Fruit fly (Drosophila melanogaster) whole organism, pupa: ENCODE data around the gene CG5853.
A peak's percentile ranks its signal among the peaks of the same experiment; 100 is the strongest.

ENCODE experiments used
- CG13204 ChIP-seq: fragments of 200-800 bp; sonication (Bioruptor generic); optimal IDR thresholded peaks from 2 replicates; lab custom pipeline; 2018; ENCODE audit warnings: missing biosample characterization, mild to moderate bottlenecking, missing genetic modification characterization, moderate library complexity
- CG15710 ChIP-seq: fragments of 200-800 bp; sonication (Bioruptor generic); optimal IDR thresholded peaks from 2 replicates; lab custom pipeline; 2018; ENCODE audit warnings: missing biosample characterization, mild to moderate bottlenecking, missing genetic modification characterization, moderate library complexity
- CG17806 ChIP-seq: fragments of 200-800 bp; sonication (Bioruptor generic); optimal IDR thresholded peaks from 2 replicates; lab custom pipeline; 2018; ENCODE audit warnings: missing biosample characterization, mild to moderate bottlenecking, missing genetic modification characterization, moderate library complexity
- CG34367 ChIP-seq: fragments of 200-800 bp; sonication (Bioruptor generic); optimal IDR thresholded peaks from 2 replicates; lab custom pipeline; 2018; ENCODE audit warnings: missing biosample characterization, mild to moderate bottlenecking, missing genetic modification characterization
- Ets98B ChIP-seq: fragments of 200-800 bp; sonication (Bioruptor generic); IDR thresholded peaks from 2 replicates; pipeline ENCODE4 v1.3.6; 2022; ENCODE audit warnings: missing biosample characterization, missing genetic modification characterization
- rn ChIP-seq: fragments of 200-800 bp; sonication (Bioruptor generic); IDR thresholded peaks from 2 replicates; pipeline ENCODE4 v1.3.6; 2022; ENCODE audit warnings: missing biosample characterization, missing genetic modification characterization

DNA sequence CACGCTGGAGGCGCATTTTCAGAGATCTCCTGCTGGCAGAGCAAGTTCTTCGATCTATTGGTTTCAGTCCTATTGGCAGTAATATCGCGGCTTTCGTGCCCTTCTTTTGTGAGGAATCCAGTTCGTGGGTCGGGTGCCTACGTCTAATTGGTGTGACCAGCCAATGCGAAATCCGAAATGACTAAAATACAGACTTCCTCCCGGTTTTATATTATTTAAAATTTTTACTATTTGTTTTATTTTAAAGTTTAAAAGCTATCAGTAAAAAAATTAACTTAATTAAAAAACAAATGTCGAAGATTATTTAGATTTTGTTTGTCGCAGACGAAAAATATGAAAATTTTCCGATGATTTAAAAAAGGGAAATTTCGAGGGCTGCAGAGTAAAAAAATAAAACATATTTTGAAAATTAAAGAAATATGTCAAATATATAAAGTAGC lies 16.2 kb upstream of the CG5853 start, which contains the start of gene CG5850:
- TF ChIP-seq CG34367 (tag; lab: Kevin White, UChicago) (no peak), CG15710 (tag; lab: Kevin White, UChicago) (no peak), Ets98B (no peak), rn (GFP tag; lab: Robert Waterston, UW) (no peak), CG17806 (tag; lab: Kevin White, UChicago) (peak; percentile 0), CG13204 (GFP tag; lab: Kevin White, UChicago) (no peak)
